Worm (Caenorhabditis elegans): Measurements from ENCODE around the gene djr-1.1.

DNA sequence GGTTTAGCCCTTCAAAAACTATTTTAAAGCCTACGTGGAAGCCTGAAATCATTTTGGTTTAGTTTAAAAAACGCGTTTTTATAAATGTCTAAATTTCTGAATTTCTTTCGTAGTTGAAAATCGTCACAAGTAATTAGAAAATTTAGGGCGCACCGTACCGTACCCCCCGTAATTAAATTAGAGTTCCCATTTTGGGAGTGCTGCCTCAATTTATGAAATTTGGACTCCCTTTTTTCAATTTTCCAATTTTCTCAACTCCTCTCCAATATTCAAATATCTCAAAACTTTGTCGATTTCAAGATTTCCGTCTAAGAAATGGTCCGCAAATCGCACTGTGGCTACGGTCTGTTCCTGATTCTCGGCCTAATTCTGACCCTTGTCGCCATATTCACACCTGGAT lies 49.8 kb downstream of the djr-1.1 start, which contains the start of gene clc-31:
- TF ChIP-seq him-1 (tag; optimal IDR thresholded peaks at IDR 0.05) = no peak
- TF ChIP-seq W03F9.2 (tag; optimal IDR thresholded peaks at IDR 0.05) = no peak
- TF ChIP-seq dao-5 (tag; optimal IDR thresholded peaks at IDR 0.05) = no peak

Data from whole organism, L4/young adult.